Fruit fly (Drosophila melanogaster) Kc167 (cell line): ENCODE results near the gene Dnah3.

ENCODE experiments used
- Myc ChIP-seq: fragments of >200 bp; optimal IDR thresholded peaks from 2 replicates; lab custom pipeline; 2017; ENCODE audit warnings: missing external identifiers
- Sin3A ChIP-seq: fragments of >200 bp; optimal IDR thresholded peaks from 2 replicates; lab custom pipeline; 2018; ENCODE audit warnings: missing external identifiers
- h ChIP-seq: fragments of >200 bp; optimal IDR thresholded peaks from 3 replicates; lab custom pipeline; 2018; ENCODE audit warnings: missing external identifiers
- insv ChIP-seq: fragments of >200 bp; optimal IDR thresholded peaks from 3 replicates; lab custom pipeline; 2018; ENCODE audit warnings: missing external identifiers
- psq ChIP-seq: fragments of >200 bp; optimal IDR thresholded peaks from 2 replicates; lab custom pipeline; 2017; ENCODE audit warnings: missing external identifiers

dm6 chr3L:4924612-4925011 lies 63.5 kb downstream of the Dnah3 start:
- TF ChIP-seq insv (lab: Kevin White, UChicago) (no peak), Sin3A (no peak), h (lab: Kevin White, UChicago) (no peak), psq (lab: Kevin White, UChicago) (no peak), Myc (no peak)
